Worm (Caenorhabditis elegans) whole organism, L1 larva: ENCODE data around the gene spat-2.

Experiments used
- alr-1 ChIP-seq: fragments of 200-800 bp; sonication (Bioruptor generic); optimal IDR thresholded peaks from 2 replicates; lab custom pipeline; 2018; ENCODE audit warnings: borderline replicate concordance, mild to moderate bottlenecking, missing genetic modification characterization, missing compliant biosample characterization
- ceh-82 ChIP-seq, 3 experiments: fragments of 150-350 bp in 1 of 3; sonication (generic microtip) in 2 of 3; optimal IDR thresholded peaks; 2 replicates each; lab custom pipeline; 2014 to 2017; ENCODE audit warnings: missing biosample characterization in 3 of 3, missing genetic modification characterization in 3 of 3
- dpl-1 ChIP-seq, 3 experiments: fragments of 150-350 bp in 2 of 3; sonication (generic microtip) in 1 of 3; optimal IDR thresholded peaks; 2 replicates each; lab custom pipeline; 2014 to 2017; ENCODE audit warnings: missing biosample characterization in 3 of 3, missing genetic modification characterization in 3 of 3, missing genetic modification reagents in 3 of 3
- egl-27 ChIP-seq, 2 experiments: fragments of 150-350 bp in 1 of 2; sonication (generic microtip); optimal IDR thresholded peaks; 3 replicates each; lab custom pipeline; 2017 to 2018; ENCODE audit warnings: missing biosample characterization in 2 of 2, missing genetic modification characterization in 2 of 2, missing genetic modification reagents in 2 of 2
- irx-1 ChIP-seq: sonication (generic microtip); optimal IDR thresholded peaks from 2 replicates; lab custom pipeline; 2016; ENCODE audit warnings: missing genetic modification characterization, missing compliant biosample characterization
- nhr-28 ChIP-seq: fragments of 150-350 bp; optimal IDR thresholded peaks from 2 replicates; lab custom pipeline; 2014; ENCODE audit warnings: missing biosample characterization, missing genetic modification characterization
- tbx-2 ChIP-seq: sonication (generic microtip); optimal IDR thresholded peaks from 2 replicates; lab custom pipeline; 2016; ENCODE audit warnings: missing genetic modification characterization, missing compliant biosample characterization
- unc-62 ChIP-seq: fragments of 150-350 bp; optimal IDR thresholded peaks from 2 replicates; lab custom pipeline; 2014; ENCODE audit warnings: missing biosample characterization, missing genetic modification reagents, missing genetic modification characterization
- zag-1 ChIP-seq: fragments of 150-350 bp; optimal IDR thresholded peaks from 2 replicates; lab custom pipeline; 2014; ENCODE audit warnings: missing biosample characterization, missing genetic modification characterization

DNA sequence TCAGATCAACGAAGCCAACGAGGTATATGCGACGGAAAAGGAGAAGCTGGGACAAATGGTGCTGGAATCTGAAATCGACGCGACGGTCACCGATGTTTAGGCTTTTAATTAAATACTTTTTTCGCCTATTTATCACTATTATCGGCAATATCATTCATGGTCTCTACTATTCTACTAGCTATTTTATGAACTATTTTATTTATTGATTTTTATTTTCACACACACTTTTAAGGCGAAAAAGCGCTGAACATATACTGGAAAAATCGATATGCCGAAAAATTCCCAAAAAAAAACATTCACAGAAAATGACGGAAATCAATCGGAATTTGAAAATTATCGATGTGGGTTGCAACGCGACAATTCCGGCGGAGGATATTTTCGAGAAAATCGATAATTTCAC, 31.8 kb downstream of the spat-2 start, which contains the start of gene W09D6.1:
- TF ChIP-seq nhr-28 (tag; lab: Kevin White, UChicago) = no peak
- no peak for TF ChIP-seq egl-27 (tag; optimal IDR thresholded peaks at IDR 0.05; lab: Kevin White, UChicago)
- TF ChIP-seq zag-1 (tag; lab: Kevin White, UChicago) = no peak
- TF ChIP-seq ceh-82 (tag; optimal IDR thresholded peaks at IDR 0.05; lab: Kevin White, UChicago) = no peak
- TF ChIP-seq alr-1 (tag; lab: Kevin White, UChicago) = no peak
- TF ChIP-seq dpl-1 (GFP tag; optimal IDR thresholded peaks at IDR 0.05; lab: Kevin White, UChicago) = no peak
- TF ChIP-seq irx-1 (tag; lab: Kevin White, UChicago) = no peak
- TF ChIP-seq tbx-2 = no peak
- no peak for TF ChIP-seq unc-62 (GFP tag; lab: Kevin White, UChicago)
